Worm (Caenorhabditis elegans) whole organism, L2 larva: ENCODE data around the gene prp-6.

Source experiments
- F13H6.1 ChIP-seq: sonication (generic microtip); optimal IDR thresholded peaks from 2 replicates; lab custom pipeline; 2016; ENCODE audit warnings: missing genetic modification characterization, missing compliant biosample characterization
- R02D3.7 ChIP-seq: fragments of 150-350 bp; optimal IDR thresholded peaks from 2 replicates; lab custom pipeline; 2014; ENCODE audit warnings: missing biosample characterization, missing genetic modification characterization
- aly-2 ChIP-seq: fragments of 150-350 bp; optimal IDR thresholded peaks from 2 replicates; lab custom pipeline; 2014; ENCODE audit warnings: missing biosample characterization, missing genetic modification characterization
- blmp-1 ChIP-seq: sonication (generic microtip); optimal IDR thresholded peaks from 2 replicates; lab custom pipeline; 2017; ENCODE audit warnings: missing genetic modification characterization, mild to moderate bottlenecking, missing compliant biosample characterization, antibody characterized with exemption, moderate library complexity; ENCODE audit not compliant: insufficient read depth
- elt-3 ChIP-seq: sonication (generic microtip); optimal IDR thresholded peaks from 2 replicates; lab custom pipeline; 2017; ENCODE audit warnings: missing biosample characterization, missing genetic modification characterization
- lin-39 ChIP-seq: fragments of 150-350 bp; optimal IDR thresholded peaks from 2 replicates; lab custom pipeline; 2014; ENCODE audit warnings: missing biosample characterization, missing genetic modification reagents, missing genetic modification characterization
- mdl-1 ChIP-seq, 2 experiments: fragments of 150-350 bp in 1 of 2; sonication (generic microtip) in 1 of 2; optimal IDR thresholded peaks; 2 replicates each; lab custom pipeline; 2017; ENCODE audit warnings: missing biosample characterization in 2 of 2, missing genetic modification characterization in 2 of 2
- nhr-77 ChIP-seq: fragments of 150-350 bp; optimal IDR thresholded peaks from 2 replicates; lab custom pipeline; 2014; ENCODE audit warnings: missing biosample characterization, missing genetic modification characterization
- snpc-4 ChIP-seq: fragments of 150-350 bp; optimal IDR thresholded peaks from 2 replicates; lab custom pipeline; 2014; ENCODE audit warnings: missing biosample characterization, missing genetic modification characterization
- unc-62 ChIP-seq: fragments of 150-350 bp; optimal IDR thresholded peaks from 2 replicates; lab custom pipeline; 2014; ENCODE audit warnings: missing biosample characterization, missing genetic modification reagents, missing genetic modification characterization
- ztf-4 ChIP-seq: fragments of 150-350 bp; optimal IDR thresholded peaks from 2 replicates; lab custom pipeline; 2014; ENCODE audit warnings: missing biosample characterization, missing genetic modification characterization

DNA sequence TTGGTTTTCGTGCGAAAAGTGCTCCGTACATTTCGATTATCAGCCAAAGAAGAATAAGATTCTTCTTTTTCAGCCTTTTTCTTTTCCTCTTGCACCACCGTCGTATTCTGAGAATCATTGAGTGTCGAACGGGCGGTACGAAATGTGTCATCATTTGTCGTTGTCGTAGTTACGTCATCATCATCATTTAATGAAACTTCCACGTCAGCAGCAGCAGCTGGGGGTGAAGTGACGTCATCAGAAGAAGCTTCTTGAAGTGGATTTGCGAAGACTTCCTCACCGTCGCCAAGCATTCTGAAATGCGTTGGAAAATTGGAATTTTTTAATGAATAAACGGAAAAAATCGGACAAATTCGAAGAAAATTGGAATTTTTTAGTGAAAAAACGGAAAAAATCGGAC, 42.5 kb upstream of the prp-6 start, which contains the start of gene snx-6:
- TF ChIP-seq snpc-4 (no peak), nhr-77 (no peak), ztf-4 (tag; lab: Kevin White, UChicago) (no peak), F13H6.1 (tag; lab: Kevin White, UChicago) (no peak), mdl-1 (tag; optimal IDR thresholded peaks at IDR 0.05; lab: Kevin White, UChicago) (no peak), aly-2 (tag; lab: Kevin White, UChicago) (no peak), R02D3.7 (tag; lab: Kevin White, UChicago) (no peak), elt-3 (no peak), unc-62 (GFP tag; lab: Kevin White, UChicago) (no peak), blmp-1 (no peak), lin-39 (tag; lab: Kevin White, UChicago) (no peak)
